3 fruit fly cellular contexts compared by ENCODE assay signal in the genomic region with DNA sequence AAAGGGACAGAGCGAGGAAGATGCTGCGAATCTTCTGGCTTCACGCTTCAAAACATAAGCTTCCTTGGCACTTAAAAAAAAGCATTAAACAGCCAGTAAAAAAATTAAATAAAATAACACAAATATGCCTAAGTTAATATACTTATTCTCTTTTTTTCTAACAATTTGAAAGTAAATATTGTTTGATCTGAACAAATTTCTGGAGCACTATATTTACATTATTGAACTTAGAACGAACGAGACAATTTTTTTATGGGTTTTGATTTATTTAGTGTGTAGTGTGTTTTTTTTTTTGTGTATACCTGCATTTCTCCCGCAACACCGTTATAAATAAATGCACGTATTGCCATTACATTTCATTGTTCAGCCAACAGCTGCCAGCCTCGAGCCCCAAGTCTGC.
TF ChIP-seq lines count a peak whose summit lies in the region.

No protein-coding gene starts in this region.

TF ChIP-seq in whole organism, prepupa, 60 proteins besides CTCF, POLR2A, EP300 and RAD21 (continues in another document):
- TF ChIP-seq Hr4 (GFP tag; optimal IDR thresholded peaks at IDR 0.05; lab: Kevin White, UChicago) (no peak), Eip78C (GFP tag; lab: Kevin White, UChicago) (peak; percentile 79), fkh (GFP tag; optimal IDR thresholded peaks at IDR 0.05; lab: Kevin White, UChicago) (no peak), net (GFP tag; optimal IDR thresholded peaks at IDR 0.05; lab: Kevin White, UChicago) (peak; percentile 13), CG34406 (GFP tag; optimal IDR thresholded peaks at IDR 0.05; lab: Kevin White, UChicago) (peak; percentile 38), CG1621 (tag; optimal IDR thresholded peaks at IDR 0.05; lab: Kevin White, UChicago) (no peak), acj6 (GFP tag; optimal IDR thresholded peaks at IDR 0.05; lab: Kevin White, UChicago) (peak; percentile 24), fd59A (GFP tag; optimal IDR thresholded peaks at IDR 0.05; lab: Kevin White, UChicago) (no peak), CG9139 (GFP tag; optimal IDR thresholded peaks at IDR 0.05; lab: Kevin White, UChicago) (no peak), salr (GFP tag; optimal IDR thresholded peaks at IDR 0.05; lab: Kevin White, UChicago) (no peak), CG10631 (GFP tag; optimal IDR thresholded peaks at IDR 0.05; lab: Kevin White, UChicago) (peak; percentile 7), eg (GFP tag; IDR thresholded peaks at IDR 0.05; lab: Robert Waterston, UW) (no peak), CG16779 (tag; optimal IDR thresholded peaks at IDR 0.05; lab: Kevin White, UChicago) (no peak), Sox15 (GFP tag; optimal IDR thresholded peaks at IDR 0.05; lab: Kevin White, UChicago) (no peak), Eip75B (GFP tag; optimal IDR thresholded peaks at IDR 0.05; lab: Kevin White, UChicago) (peak; percentile 25), OdsH (GFP tag; optimal IDR thresholded peaks at IDR 0.05; lab: Kevin White, UChicago) (peak; percentile 42), topi (GFP tag; optimal IDR thresholded peaks at IDR 0.05; lab: Kevin White, UChicago) (peak; percentile 67), ss (GFP tag; optimal IDR thresholded peaks at IDR 0.05; lab: Kevin White, UChicago) (no peak), pdm3 (GFP tag; optimal IDR thresholded peaks at IDR 0.05; lab: Kevin White, UChicago) (peak; percentile 40), Sox102F (GFP tag; optimal IDR thresholded peaks at IDR 0.05; lab: Kevin White, UChicago) (peak; percentile 60), dsx (GFP tag; optimal IDR thresholded peaks at IDR 0.05; lab: Kevin White, UChicago; ENCODE audit: poor library complexity, severe bottlenecking) (no peak), esn (GFP tag; optimal IDR thresholded peaks at IDR 0.05; lab: Kevin White, UChicago) (peak; percentile 81), CG15336 (GFP tag; IDR thresholded peaks at IDR 0.05; lab: Robert Waterston, UW) (no peak), Met (GFP tag; optimal IDR thresholded peaks at IDR 0.05; lab: Kevin White, UChicago) (peak; percentile 66), achi (GFP tag; optimal IDR thresholded peaks at IDR 0.05; lab: Kevin White, UChicago) (peak; percentile 36), cyc (GFP tag; optimal IDR thresholded peaks at IDR 0.05; lab: Kevin White, UChicago) (peak; percentile 29), CG11762 (GFP tag; optimal IDR thresholded peaks at IDR 0.05; lab: Kevin White, UChicago; ENCODE audit: insufficient read depth) (no peak), CG6163 (GFP tag; IDR thresholded peaks at IDR 0.05; lab: Robert Waterston, UW) (no peak), CG32006 (GFP tag; optimal IDR thresholded peaks at IDR 0.05; lab: Kevin White, UChicago) (no peak)

TF ChIP-seq in whole organism, pupa, 21 proteins besides CTCF, POLR2A, EP300 and RAD21:
- no peak for TF ChIP-seq Pif1A (GFP tag; optimal IDR thresholded peaks at IDR 0.05; lab: Kevin White, UChicago)
- peak; percentile 4 for TF ChIP-seq CG14655 (GFP tag; optimal IDR thresholded peaks at IDR 0.05; lab: Kevin White, UChicago)
- no peak for TF ChIP-seq CG9948 (tag; optimal IDR thresholded peaks at IDR 0.05; lab: Kevin White, UChicago)
- TF ChIP-seq Ets98B (GFP tag; IDR thresholded peaks at IDR 0.05; lab: Robert Waterston, UW), result no peak
- no peak for TF ChIP-seq Pif1B (GFP tag; optimal IDR thresholded peaks at IDR 0.05; lab: Kevin White, UChicago)
- no peak for TF ChIP-seq CG4496 (GFP tag; IDR thresholded peaks at IDR 0.05; lab: Robert Waterston, UW)
- TF ChIP-seq CG8159 (tag; optimal IDR thresholded peaks at IDR 0.05; lab: Kevin White, UChicago), result peak; percentile 35
- no peak for TF ChIP-seq CG8301 (tag; optimal IDR thresholded peaks at IDR 0.05; lab: Kevin White, UChicago)
- no peak for TF ChIP-seq CG13204 (GFP tag; optimal IDR thresholded peaks at IDR 0.05; lab: Kevin White, UChicago)
- TF ChIP-seq CG12605 (GFP tag; IDR thresholded peaks at IDR 0.05; lab: Robert Waterston, UW), result no peak
- no peak for TF ChIP-seq CG15710 (tag; optimal IDR thresholded peaks at IDR 0.05; lab: Kevin White, UChicago)
- no peak for TF ChIP-seq CG34367 (tag; optimal IDR thresholded peaks at IDR 0.05; lab: Kevin White, UChicago)
- TF ChIP-seq CG10348 (GFP tag; IDR thresholded peaks at IDR 0.05; lab: Robert Waterston, UW), result no peak
- TF ChIP-seq Snoo (tag; optimal IDR thresholded peaks at IDR 0.05; lab: Kevin White, UChicago), result peak; percentile 41

TF ChIP-seq in whole organism, wandering third instar larva, 38 proteins besides CTCF, POLR2A, EP300 and RAD21:
- no peak for TF ChIP-seq tai (GFP tag; optimal IDR thresholded peaks at IDR 0.05; lab: Kevin White, UChicago)
- TF ChIP-seq Rel (GFP tag; optimal IDR thresholded peaks at IDR 0.05; lab: Kevin White, UChicago), result no peak
- no peak for TF ChIP-seq Rel (tag; optimal IDR thresholded peaks at IDR 0.05; lab: Kevin White, UChicago)
- TF ChIP-seq rgr (GFP tag; optimal IDR thresholded peaks at IDR 0.05; lab: Kevin White, UChicago), result no peak
- no peak for TF ChIP-seq CrebA (GFP tag; optimal IDR thresholded peaks at IDR 0.05; lab: Kevin White, UChicago; ENCODE audit: borderline replicate concordance)
- TF ChIP-seq foxo (GFP tag; optimal IDR thresholded peaks at IDR 0.05; lab: Kevin White, UChicago), result peak in 1 of 2 experiments; percentile 66
- TF ChIP-seq Hr78 (GFP tag; optimal IDR thresholded peaks at IDR 0.05; lab: Kevin White, UChicago), result no peak
- TF ChIP-seq psq (GFP tag; optimal IDR thresholded peaks at IDR 0.05; lab: Kevin White, UChicago), result peak; percentile 38
- no peak for TF ChIP-seq br (GFP tag; optimal IDR thresholded peaks at IDR 0.05; lab: Kevin White, UChicago)
- no peak for TF ChIP-seq sage (GFP tag; optimal IDR thresholded peaks at IDR 0.05; lab: Kevin White, UChicago)
- no peak for TF ChIP-seq Jra (GFP tag; optimal IDR thresholded peaks at IDR 0.05; lab: Kevin White, UChicago)
- no peak for TF ChIP-seq lola (GFP tag; optimal IDR thresholded peaks at IDR 0.05; lab: Kevin White, UChicago)
- no peak for TF ChIP-seq dsf (GFP tag; optimal IDR thresholded peaks at IDR 0.05; lab: Kevin White, UChicago; ENCODE audit: borderline replicate concordance)
- TF ChIP-seq Dif (GFP tag; optimal IDR thresholded peaks at IDR 0.05; lab: Kevin White, UChicago; ENCODE audit: partially characterized antibody), result no peak
- no peak for TF ChIP-seq pan (optimal IDR thresholded peaks at IDR 0.05; lab: Kevin White, UChicago)
- TF ChIP-seq N (GFP tag; optimal IDR thresholded peaks at IDR 0.05; lab: Kevin White, UChicago), result no peak
- peak; percentile 14 for TF ChIP-seq h (GFP tag; optimal IDR thresholded peaks at IDR 0.05; lab: Kevin White, UChicago)
- no peak for TF ChIP-seq usp (GFP tag; optimal IDR thresholded peaks at IDR 0.05; lab: Kevin White, UChicago)
- TF ChIP-seq fru (GFP tag; optimal IDR thresholded peaks at IDR 0.05; lab: Kevin White, UChicago), result peak; percentile 61
- no peak for TF ChIP-seq jim (GFP tag; optimal IDR thresholded peaks at IDR 0.05; lab: Kevin White, UChicago)
- TF ChIP-seq dmrt93B (GFP tag; optimal IDR thresholded peaks at IDR 0.05; lab: Kevin White, UChicago), result no peak
- no peak for TF ChIP-seq CG32264 (GFP tag; optimal IDR thresholded peaks at IDR 0.05; lab: Kevin White, UChicago)
- TF ChIP-seq OdsH (GFP tag; optimal IDR thresholded peaks at IDR 0.05; lab: Kevin White, UChicago), result no peak
- TF ChIP-seq Myc (optimal IDR thresholded peaks at IDR 0.05; lab: Kevin White, UChicago), result no peak
- no peak for TF ChIP-seq Hr83 (GFP tag; optimal IDR thresholded peaks at IDR 0.05; lab: Kevin White, UChicago; ENCODE audit: poor library complexity, severe bottlenecking)
- TF ChIP-seq CG9705 (GFP tag; optimal IDR thresholded peaks at IDR 0.05; lab: Kevin White, UChicago), result no peak
- TF ChIP-seq sv (GFP tag; optimal IDR thresholded peaks at IDR 0.05; lab: Kevin White, UChicago), result no peak
- no peak for TF ChIP-seq dl (GFP tag; optimal IDR thresholded peaks at IDR 0.05; lab: Kevin White, UChicago; ENCODE audit: insufficient read depth in 1 of 2, partially characterized antibody in 2 of 2)
- TF ChIP-seq GATAd (GFP tag; optimal IDR thresholded peaks at IDR 0.05; lab: Kevin White, UChicago), result no peak
- peak; percentile 9 for TF ChIP-seq Sp1 (GFP tag; optimal IDR thresholded peaks at IDR 0.05; lab: Kevin White, UChicago)
- TF ChIP-seq brk (GFP tag; optimal IDR thresholded peaks at IDR 0.05; lab: Kevin White, UChicago), result no peak
- TF ChIP-seq ey (GFP tag; optimal IDR thresholded peaks at IDR 0.05; lab: Kevin White, UChicago), result no peak
- no peak for TF ChIP-seq Mio (GFP tag; optimal IDR thresholded peaks at IDR 0.05; lab: Kevin White, UChicago)
- no peak for TF ChIP-seq Vsx2 (GFP tag; optimal IDR thresholded peaks at IDR 0.05; lab: Kevin White, UChicago; ENCODE audit: partially characterized antibody)
- no peak for TF ChIP-seq Dfd (GFP tag; optimal IDR thresholded peaks at IDR 0.05; lab: Kevin White, UChicago)
- no peak for TF ChIP-seq Abd-B (GFP tag; optimal IDR thresholded peaks at IDR 0.05; lab: Kevin White, UChicago)
- TF ChIP-seq HLH106 (tag; optimal IDR thresholded peaks at IDR 0.05; lab: Kevin White, UChicago), result peak; percentile 6
- TF ChIP-seq Hnf4 (GFP tag; optimal IDR thresholded peaks at IDR 0.05; lab: Kevin White, UChicago), result no peak
- no peak for TF ChIP-seq woc (GFP tag; optimal IDR thresholded peaks at IDR 0.05; lab: Kevin White, UChicago)

Comparison
In these comparisons a context has a peak if more than half of its experiments do, and no peak if none do; other contexts are left out.
1. Of the 1 proteins assayed by ChIP-seq in both whole organism, prepupa and whole organism, wandering third instar larva: peak only in whole organism, prepupa: OdsH; only in whole organism, wandering third instar larva: none; in both: none; in neither: 0.